Worm (Caenorhabditis elegans) whole organism, L1 larva: ENCODE data around the gene srh-119.

ENCODE experiments used
- aha-1 ChIP-seq: fragments of 150-350 bp; optimal IDR thresholded peaks from 2 replicates; lab custom pipeline; 2014; ENCODE audit warnings: missing biosample characterization, missing genetic modification characterization
- ceh-82 ChIP-seq, 3 experiments: fragments of 150-350 bp in 1 of 3; sonication (generic microtip) in 2 of 3; optimal IDR thresholded peaks; 2 replicates each; lab custom pipeline; 2014 to 2017; ENCODE audit warnings: missing biosample characterization in 3 of 3, missing genetic modification characterization in 3 of 3
- dpl-1 ChIP-seq, 3 experiments: fragments of 150-350 bp in 2 of 3; sonication (generic microtip) in 1 of 3; optimal IDR thresholded peaks; 2 replicates each; lab custom pipeline; 2014 to 2017; ENCODE audit warnings: missing biosample characterization in 3 of 3, missing genetic modification characterization in 3 of 3, missing genetic modification reagents in 3 of 3
- egl-27 ChIP-seq, 2 experiments: fragments of 150-350 bp in 1 of 2; sonication (generic microtip); optimal IDR thresholded peaks; 3 replicates each; lab custom pipeline; 2017 to 2018; ENCODE audit warnings: missing biosample characterization in 2 of 2, missing genetic modification characterization in 2 of 2, missing genetic modification reagents in 2 of 2
- lin-13 ChIP-seq: fragments of 150-350 bp; optimal IDR thresholded peaks from 2 replicates; lab custom pipeline; 2014; ENCODE audit warnings: missing biosample characterization, missing genetic modification reagents, missing genetic modification characterization
- nhr-76 ChIP-seq: sonication (generic microtip); optimal IDR thresholded peaks from 2 replicates; lab custom pipeline; 2017; ENCODE audit warnings: missing biosample characterization, missing genetic modification characterization
- pqm-1 ChIP-seq: sonication (generic microtip); optimal IDR thresholded peaks from 3 replicates; lab custom pipeline; 2017; ENCODE audit warnings: missing biosample characterization, missing genetic modification characterization
- unc-62 ChIP-seq: fragments of 150-350 bp; optimal IDR thresholded peaks from 2 replicates; lab custom pipeline; 2014; ENCODE audit warnings: missing biosample characterization, missing genetic modification reagents, missing genetic modification characterization

ce11 chrV:16972134-16972533 lies at the start of gene srh-119:
- TF ChIP-seq pqm-1 (tag; lab: Kevin White, UChicago) (no peak), nhr-76 (no peak), unc-62 (GFP tag; lab: Kevin White, UChicago) (no peak), aha-1 (no peak), lin-13 (GFP tag; lab: Kevin White, UChicago) (no peak), egl-27 (tag; optimal IDR thresholded peaks at IDR 0.05; lab: Kevin White, UChicago) (no peak), dpl-1 (GFP tag; optimal IDR thresholded peaks at IDR 0.05; lab: Kevin White, UChicago) (no peak), ceh-82 (tag; optimal IDR thresholded peaks at IDR 0.05; lab: Kevin White, UChicago) (no peak)
